Worm (Caenorhabditis elegans) whole organism, L3 larva: ENCODE measurements around the gene sra-9.

Experiments used
- nhr-237 ChIP-seq: fragments of 150-350 bp; optimal IDR thresholded peaks from 2 replicates; lab custom pipeline; 2014; ENCODE audit warnings: missing biosample characterization, missing genetic modification characterization
- nhr-76 ChIP-seq: fragments of 150-350 bp; sonication (generic microtip); optimal IDR thresholded peaks from 5 replicates; lab custom pipeline; 2014; ENCODE audit warnings: missing biosample characterization, missing genetic modification characterization
- snpc-4 ChIP-seq: fragments of 150-350 bp; optimal IDR thresholded peaks from 2 replicates; lab custom pipeline; 2014; ENCODE audit warnings: missing biosample characterization, missing genetic modification characterization

DNA sequence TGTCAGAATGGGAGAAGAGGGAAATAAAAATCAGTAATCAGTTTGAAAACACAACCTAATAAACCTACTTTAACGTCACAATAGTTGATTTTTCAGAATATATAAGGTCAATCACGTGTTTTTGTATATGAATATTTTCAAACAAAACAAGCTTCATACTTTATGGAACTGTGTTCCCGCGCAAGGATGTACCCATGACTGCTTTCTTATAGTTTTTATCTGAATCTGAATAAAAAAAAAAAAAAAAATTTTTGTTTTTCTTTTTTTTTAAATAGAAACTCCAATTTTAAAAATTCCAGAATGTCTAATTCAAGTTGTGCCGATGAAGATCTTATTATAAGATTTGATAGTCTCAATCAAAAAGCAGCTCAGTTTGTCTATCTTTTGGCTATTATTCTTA, 3.6 kb upstream of the sra-9 start, which contains the start of gene sra-2:
- TF ChIP-seq snpc-4 (tag; lab: Kevin White, UChicago) (no peak), nhr-237 (tag; lab: Kevin White, UChicago) (no peak), nhr-76 (tag; lab: Kevin White, UChicago) (no peak)
